Worm (Caenorhabditis elegans) whole organism, mixed stage, embryonic: Measurements from ENCODE around the gene cdk-1.

Experiments used
- elt-3 ChIP-seq: fragments of 150-350 bp; optimal IDR thresholded peaks from 2 replicates; lab custom pipeline; 2014; ENCODE audit warnings: missing biosample characterization, missing genetic modification characterization
- hlh-1 ChIP-seq: fragments of 150-350 bp; optimal IDR thresholded peaks from 2 replicates; lab custom pipeline; 2014; ENCODE audit warnings: missing biosample characterization, missing genetic modification reagents, missing genetic modification characterization
- lin-13 ChIP-seq: fragments of 150-350 bp; optimal IDR thresholded peaks from 2 replicates; lab custom pipeline; 2014; ENCODE audit warnings: missing biosample characterization, missing genetic modification characterization
- mep-1 ChIP-seq: fragments of 150-350 bp; optimal IDR thresholded peaks from 2 replicates; lab custom pipeline; 2017; ENCODE audit warnings: missing biosample characterization, missing genetic modification reagents, missing genetic modification characterization, inconsistent platforms
- nhr-237 ChIP-seq: fragments of 150-350 bp; optimal IDR thresholded peaks from 2 replicates; lab custom pipeline; 2014; ENCODE audit warnings: missing biosample characterization, missing genetic modification characterization
- nhr-28 ChIP-seq: fragments of 150-350 bp; optimal IDR thresholded peaks from 2 replicates; lab custom pipeline; 2014; ENCODE audit warnings: missing biosample characterization, missing genetic modification characterization
- nhr-76 ChIP-seq: sonication (generic microtip); optimal IDR thresholded peaks from 2 replicates; lab custom pipeline; 2017; ENCODE audit warnings: missing biosample characterization, missing genetic modification characterization
- snpc-4 ChIP-seq: fragments of 150-350 bp; optimal IDR thresholded peaks from 2 replicates; lab custom pipeline; 2014; ENCODE audit warnings: missing biosample characterization, missing genetic modification characterization
- sptf-1 ChIP-seq: sonication (generic microtip); optimal IDR thresholded peaks from 2 replicates; lab custom pipeline; 2017; ENCODE audit warnings: mild to moderate bottlenecking, missing genetic modification characterization, moderate library complexity, missing compliant biosample characterization
- unc-39 ChIP-seq: fragments of 150-350 bp; optimal IDR thresholded peaks from 2 replicates; lab custom pipeline; 2014; ENCODE audit warnings: missing biosample characterization, missing genetic modification characterization

DNA sequence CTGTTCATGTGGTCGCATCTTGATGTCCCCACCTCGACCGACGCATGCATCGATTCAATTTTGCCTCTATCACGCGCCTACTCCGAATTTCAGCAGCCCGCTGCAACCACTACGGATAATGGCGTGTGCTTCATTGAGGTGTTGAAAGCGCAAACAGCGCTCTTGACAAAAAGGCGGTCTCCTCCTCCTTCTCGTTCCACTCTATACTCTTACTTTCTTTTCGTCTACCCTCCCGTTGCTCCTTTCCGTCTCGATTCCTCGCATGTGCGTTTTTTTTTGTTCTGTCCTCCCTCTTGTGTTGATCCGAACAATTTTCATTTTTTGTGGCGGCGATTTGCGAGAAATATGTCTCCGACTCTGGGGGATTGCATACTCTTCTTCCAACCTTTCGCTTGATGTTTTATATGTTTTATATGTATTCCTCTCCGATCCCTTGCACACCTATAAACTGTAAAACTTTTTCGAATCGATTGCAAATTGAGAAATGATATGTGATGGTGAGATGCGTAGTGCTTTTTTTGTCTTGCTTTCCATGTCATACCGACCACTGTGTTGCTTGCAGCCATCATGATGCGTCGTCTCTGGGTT lies 44.5 kb upstream of the cdk-1 start:
- no peak for TF ChIP-seq elt-3 (tag; lab: Kevin White, UChicago)
- no peak for TF ChIP-seq mep-1 (tag; lab: Kevin White, UChicago)
- no peak for TF ChIP-seq unc-39
- no peak for TF ChIP-seq nhr-237 (tag; lab: Kevin White, UChicago)
- no peak for TF ChIP-seq nhr-28 (tag; lab: Kevin White, UChicago)
- TF ChIP-seq hlh-1, result no peak
- TF ChIP-seq snpc-4, result no peak
- no peak for TF ChIP-seq lin-13
- TF ChIP-seq nhr-76 (tag; lab: Kevin White, UChicago), result no peak
- TF ChIP-seq sptf-1 (tag; lab: Kevin White, UChicago), result no peak
